Worm (Caenorhabditis elegans): Measurements from ENCODE around the gene thn-1.

DNA sequence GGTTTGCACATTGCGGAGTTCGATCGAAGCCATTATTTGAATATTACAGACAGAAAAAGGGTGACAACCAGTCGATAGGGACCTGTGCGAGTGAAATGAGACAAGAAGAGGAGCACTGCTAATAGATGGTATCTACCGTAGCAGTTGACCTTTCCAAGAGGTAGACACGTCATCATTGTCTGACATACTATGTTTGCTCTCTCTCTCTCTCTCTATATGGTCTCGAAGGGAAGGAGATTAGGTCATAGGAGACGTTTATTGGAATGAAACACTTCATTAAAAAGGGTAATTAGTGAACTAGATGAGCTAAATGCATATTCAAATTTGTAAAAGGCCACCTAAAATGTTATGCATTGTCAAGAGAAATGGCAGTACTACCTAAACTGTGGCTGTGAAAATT, 3.9 kb upstream of the thn-1 start, which contains the start of gene atz-1:
- TF ChIP-seq lin-13 (tag; optimal IDR thresholded peaks at IDR 0.05) (no peak), unc-62 (GFP tag; optimal IDR thresholded peaks at IDR 0.05) (no peak), nhr-28 (tag; optimal IDR thresholded peaks at IDR 0.05) (no peak), nhr-237 (tag; optimal IDR thresholded peaks at IDR 0.05) (no peak), lin-32 (GFP tag; optimal IDR thresholded peaks at IDR 0.05) (no peak), bed-3 (GFP tag; optimal IDR thresholded peaks at IDR 0.05) (no peak)
